Fruit fly (Drosophila melanogaster): Measurements from ENCODE around the gene CG4793.

CG4793 gene

dm6 chr2L:15912008-15912900 lies 10.9 kb upstream of the CG4793 start (continued):
- TF ChIP-seq CG11723 (GFP tag; optimal IDR thresholded peaks at IDR 0.05): peak; percentile 88
- peak; percentile 78 for TF ChIP-seq CG8281 (tag; optimal IDR thresholded peaks at IDR 0.05)
- TF ChIP-seq Atf-2 (GFP tag; optimal IDR thresholded peaks at IDR 0.05): no peak
- no peak for TF ChIP-seq Camta (GFP tag; optimal IDR thresholded peaks at IDR 0.05)
- TF ChIP-seq trh (GFP tag; optimal IDR thresholded peaks at IDR 0.05): peak; percentile 70
- TF ChIP-seq Lim3 (GFP tag; IDR thresholded peaks at IDR 0.05): peak; percentile 35; the same call in 1 of the 2 replicates
- no peak for TF ChIP-seq ac (GFP tag; optimal IDR thresholded peaks at IDR 0.05)
- TF ChIP-seq CG42726 (GFP tag; IDR thresholded peaks at IDR 0.05; ENCODE audit: partially characterized antibody): no peak
- TF ChIP-seq CG6854 (GFP tag; optimal IDR thresholded peaks at IDR 0.05): peak; percentile 85
- no peak for TF ChIP-seq CG9609 (GFP tag; optimal IDR thresholded peaks at IDR 0.05)
- peak; percentile 81 for TF ChIP-seq abd-A (tag; optimal IDR thresholded peaks at IDR 0.05)
- TF ChIP-seq CG17912 (GFP tag; optimal IDR thresholded peaks at IDR 0.05): peak; percentile 69
- peak; percentile 34 for TF ChIP-seq maf-S (GFP tag; optimal IDR thresholded peaks at IDR 0.05)
- peak; percentile 91 for TF ChIP-seq CG3281 (GFP tag; optimal IDR thresholded peaks at IDR 0.05)
- TF ChIP-seq CG3838 (GFP tag; optimal IDR thresholded peaks at IDR 0.05): no peak
- TF ChIP-seq sens (GFP tag): peak; percentile 89
- peak; percentile 78 for TF ChIP-seq CG18764 (GFP tag; optimal IDR thresholded peaks at IDR 0.05)
- peak; percentile 26 to 98 for TF ChIP-seq Hr51 (GFP tag; optimal IDR thresholded peaks at IDR 0.05)
- TF ChIP-seq CG2120 (GFP tag; optimal IDR thresholded peaks at IDR 0.05): peak; percentile 82
- peak; percentile 71 for TF ChIP-seq CG43689 (GFP tag; IDR thresholded peaks at IDR 0.05)
- TF ChIP-seq p53 (GFP tag; optimal IDR thresholded peaks at IDR 0.05): no peak
- TF ChIP-seq sna (GFP tag; IDR thresholded peaks at IDR 0.05; ENCODE audit: partially characterized antibody): no peak
- no peak for TF ChIP-seq CG16813 (GFP tag; IDR thresholded peaks at IDR 0.05; ENCODE audit: partially characterized antibody)
- peak; percentile 94 for TF ChIP-seq tgo (GFP tag; IDR thresholded peaks at IDR 0.05)
- no peak; the same call in 1 of the 2 replicates for TF ChIP-seq Adf1 (GFP tag; IDR thresholded peaks at IDR 0.05)
- TF ChIP-seq Dek (tag; optimal IDR thresholded peaks at IDR 0.05): peak; percentile 92
- peak; percentile 33; the same call in 1 of the 2 replicates for TF ChIP-seq CG8765 (GFP tag; IDR thresholded peaks at IDR 0.05)
- no peak for TF ChIP-seq Blimp-1 (GFP tag; optimal IDR thresholded peaks at IDR 0.05)
- peak; percentile 36 for TF ChIP-seq chn (GFP tag; optimal IDR thresholded peaks at IDR 0.05)
- no peak for TF ChIP-seq usp (GFP tag; optimal IDR thresholded peaks at IDR 0.05)
- TF ChIP-seq H2.0 (GFP tag; IDR thresholded peaks at IDR 0.05): peak; percentile 93
- peak; percentile 87 for TF ChIP-seq CG30431 (GFP tag; optimal IDR thresholded peaks at IDR 0.05)
- TF ChIP-seq Gsc (GFP tag; IDR thresholded peaks at IDR 0.05): peak; percentile 56
- peak; percentile 87 for TF ChIP-seq lab (GFP tag; optimal IDR thresholded peaks at IDR 0.05)
- peak; percentile 70 for TF ChIP-seq kay (GFP tag; optimal IDR thresholded peaks at IDR 0.05)
- TF ChIP-seq salm (tag; optimal IDR thresholded peaks at IDR 0.05): peak; percentile 87
- peak; percentile 83 for TF ChIP-seq ara (GFP tag; IDR thresholded peaks at IDR 0.05)
- TF ChIP-seq oc (tag; optimal IDR thresholded peaks at IDR 0.05): peak; percentile 97
- TF ChIP-seq CG1792 (GFP tag; optimal IDR thresholded peaks at IDR 0.05): no peak
- peak; percentile 91 for TF ChIP-seq CG2875 (GFP tag; optimal IDR thresholded peaks at IDR 0.05)
- no peak for TF ChIP-seq NK7.1 (GFP tag; optimal IDR thresholded peaks at IDR 0.05)
- peak; percentile 40 for TF ChIP-seq jumu (GFP tag; optimal IDR thresholded peaks at IDR 0.05)
- peak; percentile 95 for TF ChIP-seq CG12299 (tag; optimal IDR thresholded peaks at IDR 0.05)
- TF ChIP-seq CG10274 (GFP tag; optimal IDR thresholded peaks at IDR 0.05): peak; percentile 66
- TF ChIP-seq CG12104 (GFP tag; optimal IDR thresholded peaks at IDR 0.05): peak; percentile 88
- TF ChIP-seq Ada2b (GFP tag; IDR thresholded peaks at IDR 0.05): peak; percentile 85
- peak; percentile 96 for TF ChIP-seq CG9817 (tag; optimal IDR thresholded peaks at IDR 0.05)
- 0 out of 3 replicates have a peak, but pooled peaks have one; percentile 27 for TF ChIP-seq CG14860 (GFP tag; IDR thresholded peaks at IDR 0.05; ENCODE audit: partially characterized antibody)
- peak; percentile 91 for TF ChIP-seq CG32532 (GFP tag; IDR thresholded peaks at IDR 0.05)

All from whole organism, embryonic.